Worm (Caenorhabditis elegans): ENCODE measurements around the gene cla-1.

DNA sequence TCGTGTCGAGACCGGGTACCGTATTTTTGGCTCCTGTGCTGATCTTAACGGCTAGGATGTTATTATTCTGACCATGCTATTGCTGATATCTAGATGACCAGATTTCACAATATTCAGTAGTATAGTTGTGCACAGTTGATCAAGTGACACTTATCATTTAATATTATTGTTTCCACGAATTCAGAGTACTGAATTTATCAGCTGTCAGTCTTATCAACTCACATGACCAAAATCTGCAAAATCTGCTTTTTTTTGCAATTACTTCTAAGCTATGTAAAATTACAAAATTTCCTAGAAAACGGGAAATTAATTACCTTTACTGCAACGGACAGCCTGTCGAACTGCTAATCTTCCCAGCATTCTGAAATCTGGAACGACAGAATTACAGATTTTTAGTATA, 38.3 kb upstream of the cla-1 start, which contains the start of gene pam-1:
- TF ChIP-seq ztf-7 (tag; optimal IDR thresholded peaks at IDR 0.05): no peak
- no peak for TF ChIP-seq spr-1 (tag; optimal IDR thresholded peaks at IDR 0.05)
- no peak for TF ChIP-seq unc-62 (GFP tag; optimal IDR thresholded peaks at IDR 0.05 in 1 of 2)
- no peak for TF ChIP-seq unc-62 (tag; optimal IDR thresholded peaks at IDR 0.05)

Measured in whole organism, L4 larva.